Worm (Caenorhabditis elegans) whole organism, early embryonic: ENCODE measurements around the gene C46E10.1.

ENCODE experiments used
- B0310.2 ChIP-seq: sonication (generic microtip); optimal IDR thresholded peaks from 2 replicates; lab custom pipeline; 2016; ENCODE audit warnings: mild to moderate bottlenecking, missing genetic modification characterization, missing compliant biosample characterization
- ama-1 ChIP-seq: fragments of 150-350 bp; optimal IDR thresholded peaks from 2 replicates; lab custom pipeline; 2014
- pes-1 ChIP-seq: fragments of 200-800 bp; sonication (Bioruptor generic); IDR thresholded peaks from 2 replicates; pipeline ENCODE4 v1.3.6; 2022; ENCODE audit warnings: missing genetic modification reagents, missing genetic modification characterization, missing compliant biosample characterization
- tbx-11 ChIP-seq: fragments of 200-800 bp; sonication (Bioruptor generic); IDR thresholded peaks from 2 replicates; pipeline ENCODE4 v1.3.6; 2022; ENCODE audit warnings: missing genetic modification characterization, missing compliant biosample characterization

ce11 chrII:3701305-3701704 lies 22.7 kb upstream of the C46E10.1 start, which contains the start of gene srx-105:
- no peak for TF ChIP-seq pes-1 (GFP tag; lab: Robert Waterston, UW)
- TF ChIP-seq ama-1 (lab: Kevin White, UChicago): no peak
- TF ChIP-seq B0310.2 (tag; lab: Kevin White, UChicago): no peak
- TF ChIP-seq tbx-11 (GFP tag; lab: Robert Waterston, UW): no peak
